Worm (Caenorhabditis elegans) whole organism, mixed stage, embryonic: ENCODE data around the gene F52C9.5.

Experiments
- ces-1 ChIP-seq: fragments of 150-350 bp; optimal IDR thresholded peaks from 2 replicates; lab custom pipeline; 2014; ENCODE audit warnings: missing biosample characterization, missing genetic modification reagents, missing genetic modification characterization
- elt-3 ChIP-seq: fragments of 150-350 bp; optimal IDR thresholded peaks from 2 replicates; lab custom pipeline; 2014; ENCODE audit warnings: missing biosample characterization, missing genetic modification characterization
- lsy-2 ChIP-seq: fragments of 150-350 bp; optimal IDR thresholded peaks from 2 replicates; lab custom pipeline; 2014; ENCODE audit warnings: missing biosample characterization, missing genetic modification characterization
- nhr-28 ChIP-seq: fragments of 150-350 bp; optimal IDR thresholded peaks from 2 replicates; lab custom pipeline; 2014; ENCODE audit warnings: missing biosample characterization, missing genetic modification characterization

ce11 chrIII:5338787-5339186 is 36.8 kb downstream of the F52C9.5 start:
- no peak for TF ChIP-seq elt-3 (tag; lab: Kevin White, UChicago)
- no peak for TF ChIP-seq ces-1 (GFP tag; lab: Kevin White, UChicago)
- no peak for TF ChIP-seq lsy-2 (tag; lab: Kevin White, UChicago)
- TF ChIP-seq nhr-28 (tag; lab: Kevin White, UChicago) = no peak
